Fruit fly (Drosophila melanogaster) whole organism, embryonic: ENCODE results near the gene alphaKap4.

ENCODE experiments used
- Abd-B ChIP-seq: fragments of 200-800 bp; sonication (Bioruptor generic); optimal IDR thresholded peaks from 2 replicates; lab custom pipeline; 2018; ENCODE audit warnings: missing biosample characterization, mild to moderate bottlenecking, missing genetic modification characterization, moderate library complexity
- Adf1 ChIP-seq: fragments of 200-800 bp; sonication (Bioruptor generic); IDR thresholded peaks from 2 replicates; pipeline ENCODE4 v1.3.6; 2022; ENCODE audit warnings: missing biosample characterization, missing genetic modification characterization
- Atf6 ChIP-seq: fragments of 200-800 bp; sonication (Bioruptor generic); IDR thresholded peaks from 2 replicates; pipeline ENCODE4 v1.3.6; 2022; ENCODE audit warnings: missing biosample characterization, missing genetic modification characterization
- BtbVII ChIP-seq: fragments of 200-800 bp; sonication (Bioruptor generic); optimal IDR thresholded peaks from 3 replicates; lab custom pipeline; 2017; ENCODE audit warnings: missing biosample characterization, mild to moderate bottlenecking, missing genetic modification characterization
- CG10147 ChIP-seq: fragments of 200-800 bp; sonication (Bioruptor generic); optimal IDR thresholded peaks from 2 replicates; lab custom pipeline; 2019; ENCODE audit warnings: missing biosample characterization, mild to moderate bottlenecking, missing genetic modification characterization, moderate library complexity
- CG10543 ChIP-seq: fragments of 200-800 bp; sonication (Bioruptor generic); optimal IDR thresholded peaks from 3 replicates; lab custom pipeline; 2017; ENCODE audit warnings: missing biosample characterization, mild to moderate bottlenecking, missing genetic modification characterization, moderate library complexity
- CG11560 ChIP-seq: fragments of 200-800 bp; sonication (Bioruptor generic); IDR thresholded peaks from 3 replicates; pipeline ENCODE4 v1.3.6; 2022; ENCODE audit warnings: missing biosample characterization, missing genetic modification characterization
- CG11695 ChIP-seq: fragments of 200-800 bp; sonication (Bioruptor generic); IDR thresholded peaks from 3 replicates; pipeline ENCODE4 v1.3.6; 2022; ENCODE audit warnings: missing biosample characterization, missing genetic modification characterization
- CG1233 ChIP-seq: fragments of 200-800 bp; sonication (Bioruptor generic); optimal IDR thresholded peaks from 4 replicates; lab custom pipeline; 2018; ENCODE audit warnings: missing biosample characterization, mild to moderate bottlenecking, missing genetic modification characterization
- CG13287 ChIP-seq: fragments of 200-800 bp; sonication (Bioruptor generic); IDR thresholded peaks from 2 replicates; pipeline ENCODE4 v1.3.6; 2022; ENCODE audit warnings: missing biosample characterization, missing genetic modification characterization; ENCODE audit not compliant: partially characterized antibody
- CG13775 ChIP-seq: fragments of 200-800 bp; sonication (Bioruptor generic); optimal IDR thresholded peaks from 3 replicates; lab custom pipeline; 2017; ENCODE audit warnings: missing biosample characterization, mild to moderate bottlenecking, missing genetic modification characterization
- CG14860 ChIP-seq: fragments of 200-800 bp; sonication (Bioruptor generic); IDR thresholded peaks from 3 replicates; pipeline ENCODE4 v1.3.6; 2022; ENCODE audit warnings: missing biosample characterization, missing genetic modification characterization; ENCODE audit not compliant: partially characterized antibody
- CG17186 ChIP-seq: fragments of 200-800 bp; sonication (Bioruptor generic); optimal IDR thresholded peaks from 3 replicates; lab custom pipeline; 2017; ENCODE audit warnings: missing biosample characterization, missing genetic modification reagents, missing genetic modification characterization
- CG2712 ChIP-seq: fragments of 200-800 bp; optimal IDR thresholded peaks from 3 replicates; lab custom pipeline; 2019; ENCODE audit warnings: missing biosample characterization, mild to moderate bottlenecking, missing genetic modification characterization, moderate library complexity
- CG3163 ChIP-seq: fragments of 200-800 bp; sonication (Bioruptor generic); optimal IDR thresholded peaks from 3 replicates; lab custom pipeline; 2016; ENCODE audit warnings: missing biosample characterization, missing genetic modification characterization
- CG32532 ChIP-seq: fragments of 200-800 bp; sonication (Bioruptor generic); IDR thresholded peaks from 2 replicates; pipeline ENCODE4 v1.3.6; 2022; ENCODE audit warnings: missing biosample characterization, missing genetic modification characterization
- CG3726 ChIP-seq: fragments of 200-800 bp; sonication (Bioruptor generic); IDR thresholded peaks from 3 replicates; pipeline ENCODE4, ENCODE4 v1.3.6; 2022; ENCODE audit warnings: missing biosample characterization, missing genetic modification characterization
- CG7271 ChIP-seq: fragments of 200-800 bp; sonication (Bioruptor generic); optimal IDR thresholded peaks from 2 replicates; lab custom pipeline; 2018; ENCODE audit warnings: missing biosample characterization, mild to moderate bottlenecking, missing genetic modification characterization, moderate library complexity
- CG7357 ChIP-seq: fragments of 200-800 bp; sonication (Bioruptor generic); IDR thresholded peaks from 3 replicates; pipeline ENCODE4 v1.3.6; 2022; ENCODE audit warnings: missing biosample characterization, missing genetic modification characterization
- CG9727 ChIP-seq: fragments of 200-800 bp; sonication (Bioruptor generic); optimal IDR thresholded peaks from 3 replicates; lab custom pipeline; 2017; ENCODE audit warnings: missing biosample characterization, mild to moderate bottlenecking, missing genetic modification characterization
- Dbx ChIP-seq: fragments of 200-800 bp; sonication (Bioruptor generic); IDR thresholded peaks from 3 replicates; pipeline ENCODE4 v1.3.6; 2022; ENCODE audit warnings: missing biosample characterization, missing genetic modification characterization
- Dip3 ChIP-seq: fragments of 200-800 bp; sonication (Bioruptor generic); optimal IDR thresholded peaks from 3 replicates; lab custom pipeline; 2016; ENCODE audit warnings: missing biosample characterization, missing genetic modification characterization
- Fer1 ChIP-seq: fragments of 200-800 bp; sonication (Bioruptor generic); optimal IDR thresholded peaks from 2 replicates; lab custom pipeline; 2017; ENCODE audit warnings: missing biosample characterization, mild to moderate bottlenecking, missing genetic modification characterization
- GATAe ChIP-seq: fragments of 200-800 bp; sonication (Bioruptor generic); conservative IDR thresholded peaks from 2 replicates; pipeline ENCODE4 v1.3.6; 2022; ENCODE audit warnings: missing biosample characterization, missing genetic modification characterization
- MESR4 ChIP-seq: fragments of 200-800 bp; sonication (Bioruptor generic); optimal IDR thresholded peaks from 2 replicates; lab custom pipeline; 2018; ENCODE audit warnings: missing biosample characterization, mild to moderate bottlenecking, missing genetic modification characterization, moderate library complexity
- Med ChIP-seq: fragments of 200-800 bp; sonication (Bioruptor generic); peaks from one replicate; lab custom pipeline; 2016; ENCODE audit warnings: missing biosample characterization, missing genetic modification characterization, mild to moderate bottlenecking, inconsistent platforms, moderate library complexity
- Mes4 ChIP-seq: fragments of 200-800 bp; sonication (Bioruptor generic); optimal IDR thresholded peaks from 2 replicates; lab custom pipeline; 2016; ENCODE audit warnings: missing biosample characterization, missing genetic modification characterization
- Myb ChIP-seq: fragments of 200-800 bp; sonication (Bioruptor generic); optimal IDR thresholded peaks from 2 replicates; lab custom pipeline; 2016; ENCODE audit warnings: missing biosample characterization, missing genetic modification characterization
- NFAT ChIP-seq: fragments of 200-800 bp; sonication (Bioruptor generic); IDR thresholded peaks from 2 replicates; pipeline ENCODE4 v1.3.6; 2022; ENCODE audit warnings: missing biosample characterization, missing genetic modification characterization
- Spps ChIP-seq: fragments of 200-800 bp; sonication (Bioruptor generic); optimal IDR thresholded peaks from 2 replicates; lab custom pipeline; 2018; ENCODE audit warnings: missing biosample characterization, mild to moderate bottlenecking, missing genetic modification characterization
- cad ChIP-seq: fragments of >200 bp; optimal IDR thresholded peaks from 2 replicates; lab custom pipeline; 2017; ENCODE audit warnings: missing biosample characterization, missing genetic modification characterization
- cas ChIP-seq: fragments of 200-800 bp; sonication (Bioruptor generic); IDR thresholded peaks from 2 replicates; pipeline ENCODE4 v1.3.6; 2022; ENCODE audit warnings: missing biosample characterization, missing genetic modification characterization
- caup ChIP-seq: fragments of 200-800 bp; sonication (Bioruptor generic); optimal IDR thresholded peaks from 3 replicates; lab custom pipeline; 2017; ENCODE audit warnings: missing biosample characterization, mild to moderate bottlenecking, missing genetic modification characterization, moderate library complexity; ENCODE audit not compliant: severe bottlenecking
- chinmo ChIP-seq: fragments of 200-800 bp; sonication (Bioruptor generic); IDR thresholded peaks from 4 replicates; pipeline ENCODE4 v1.3.6; 2022; ENCODE audit warnings: missing biosample characterization, missing genetic modification characterization; ENCODE audit not compliant: partially characterized antibody
- crc ChIP-seq: fragments of 200-800 bp; sonication (Bioruptor generic); optimal IDR thresholded peaks from 2 replicates; lab custom pipeline; 2016; ENCODE audit warnings: missing biosample characterization, missing genetic modification characterization
- dm ChIP-seq: fragments of 200-800 bp; sonication (Bioruptor generic); optimal IDR thresholded peaks from 3 replicates; lab custom pipeline; 2016; ENCODE audit warnings: missing biosample characterization, missing genetic modification characterization
- fru ChIP-seq: fragments of >200 bp; optimal IDR thresholded peaks from 2 replicates; lab custom pipeline; 2017
- grn ChIP-seq: fragments of 200-800 bp; sonication (Bioruptor generic); optimal IDR thresholded peaks from 3 replicates; lab custom pipeline; 2017; ENCODE audit warnings: missing biosample characterization, missing genetic modification characterization
- h ChIP-seq: fragments of >200 bp; optimal IDR thresholded peaks from 2 replicates; lab custom pipeline; 2017
- jumu ChIP-seq: fragments of 200-800 bp; sonication (Bioruptor generic); optimal IDR thresholded peaks from 3 replicates; lab custom pipeline; 2016; ENCODE audit warnings: missing biosample characterization, missing genetic modification characterization
- lola ChIP-seq, 3 experiments: fragments of >200 bp in 2 of 3; fragments of 200-800 bp in 1 of 3; sonication (Bioruptor generic) in 1 of 3; optimal IDR thresholded peaks; 2 replicates each; lab custom pipeline; 2017 to 2019; ENCODE audit warnings: missing biosample characterization in 3 of 3, missing genetic modification characterization in 3 of 3, mild to moderate bottlenecking in 1 of 3, moderate library complexity in 1 of 3
- mam ChIP-seq: fragments of 200-800 bp; sonication (Bioruptor generic); optimal IDR thresholded peaks from 3 replicates; lab custom pipeline; 2016; ENCODE audit warnings: missing biosample characterization, missing genetic modification characterization
- nau ChIP-seq: fragments of 200-800 bp; sonication (Bioruptor generic); optimal IDR thresholded peaks from 3 replicates; lab custom pipeline; 2017; ENCODE audit warnings: missing biosample characterization, mild to moderate bottlenecking, missing genetic modification characterization, missing genetic modification reagents
- nerfin-1 ChIP-seq: fragments of 200-800 bp; sonication (Bioruptor generic); optimal IDR thresholded peaks from 3 replicates; lab custom pipeline; 2019; ENCODE audit warnings: missing biosample characterization, mild to moderate bottlenecking, missing genetic modification characterization, moderate library complexity
- nom ChIP-seq: fragments of 200-800 bp; sonication (Bioruptor generic); optimal IDR thresholded peaks from 2 replicates; lab custom pipeline; 2017; ENCODE audit warnings: missing biosample characterization, missing genetic modification characterization, mild to moderate bottlenecking, moderate library complexity, missing genetic modification reagents
- pho ChIP-seq: fragments of 200-800 bp; sonication (Bioruptor generic); optimal IDR thresholded peaks from 2 replicates; lab custom pipeline; 2016; ENCODE audit warnings: missing biosample characterization, missing genetic modification characterization
- pnt ChIP-seq: fragments of 200-800 bp; sonication (Bioruptor generic); optimal IDR thresholded peaks from 3 replicates; lab custom pipeline; 2016; ENCODE audit warnings: missing biosample characterization, missing genetic modification characterization
- stwl ChIP-seq: fragments of 200-800 bp; sonication (Bioruptor generic); optimal IDR thresholded peaks from 3 replicates; lab custom pipeline; 2018; ENCODE audit warnings: missing biosample characterization, mild to moderate bottlenecking, missing genetic modification characterization, moderate library complexity
- vfl ChIP-seq: fragments of 200-800 bp; sonication (Bioruptor generic); optimal IDR thresholded peaks from 2 replicates; lab custom pipeline; 2016; ENCODE audit warnings: missing biosample characterization, missing genetic modification characterization
- wdn ChIP-seq: fragments of 200-800 bp; sonication (Bioruptor generic); IDR thresholded peaks from 2 replicates; pipeline ENCODE4 v1.3.6; 2022; ENCODE audit warnings: missing biosample characterization, missing genetic modification characterization
- zfh2 ChIP-seq: fragments of 200-800 bp; sonication (Bioruptor generic); optimal IDR thresholded peaks from 2 replicates; lab custom pipeline; 2016; ENCODE audit warnings: missing biosample characterization, missing genetic modification characterization

alphaKap4 gene

dm6 chr3L:5989391-5990156, 21.2 kb downstream of the alphaKap4 start:
- TF ChIP-seq pnt (GFP tag; lab: Kevin White, UChicago), result no peak
- no peak for TF ChIP-seq stwl (tag; lab: Kevin White, UChicago)
- no peak for TF ChIP-seq Fer1
- TF ChIP-seq pho (GFP tag; lab: Kevin White, UChicago), result no peak
- no peak for TF ChIP-seq MESR4 (GFP tag; lab: Kevin White, UChicago)
- no peak for TF ChIP-seq Adf1
- TF ChIP-seq Myb (GFP tag; lab: Kevin White, UChicago), result no peak
- TF ChIP-seq CG9727 (GFP tag; lab: Kevin White, UChicago), result peak; percentile 12
- TF ChIP-seq Spps (tag; lab: Kevin White, UChicago), result no peak
- TF ChIP-seq CG1233 (GFP tag; lab: Kevin White, UChicago), result no peak
- no peak for TF ChIP-seq Dip3 (GFP tag; lab: Kevin White, UChicago)
- TF ChIP-seq GATAe (GFP tag; lab: Robert Waterston, UW), result no peak
- no peak for TF ChIP-seq chinmo (GFP tag; lab: Robert Waterston, UW)
- no peak for TF ChIP-seq vfl (GFP tag; lab: Kevin White, UChicago)
- peak; percentile 47 for TF ChIP-seq CG2712 (tag; lab: Kevin White, UChicago)
- no peak for TF ChIP-seq Atf6
- TF ChIP-seq mam (GFP tag; lab: Kevin White, UChicago), result no peak
- no peak for TF ChIP-seq dm (GFP tag; lab: Kevin White, UChicago)
- TF ChIP-seq CG11695, result 0 out of 3 replicates have a peak, but pooled peaks have one; percentile 5
- no peak for TF ChIP-seq fru
- no peak for TF ChIP-seq lola (GFP tag; optimal IDR thresholded peaks at IDR 0.05; lab: Kevin White, UChicago)
- TF ChIP-seq CG10147, result no peak
- TF ChIP-seq CG17186 (GFP tag; lab: Kevin White, UChicago), result no peak
- no peak for TF ChIP-seq h (lab: Kevin White, UChicago)
- no peak for TF ChIP-seq cad (GFP tag; lab: Kevin White, UChicago)
- no peak for TF ChIP-seq Mes4
- TF ChIP-seq cas, result no peak
- TF ChIP-seq nerfin-1 (tag; lab: Kevin White, UChicago), result peak; percentile 55
- no peak for TF ChIP-seq jumu (GFP tag; lab: Kevin White, UChicago)
- no peak for TF ChIP-seq Dbx (GFP tag; lab: Robert Waterston, UW)
- no peak for TF ChIP-seq NFAT
- TF ChIP-seq CG3726 (GFP tag; lab: Robert Waterston, UW), result no peak
- TF ChIP-seq CG14860 (GFP tag; lab: Robert Waterston, UW), result no peak
- no peak for TF ChIP-seq CG7271 (tag; lab: Kevin White, UChicago)
- no peak for TF ChIP-seq grn
- no peak for TF ChIP-seq CG7357 (GFP tag; lab: Robert Waterston, UW)
- no peak for TF ChIP-seq nom (GFP tag; lab: Kevin White, UChicago)
- TF ChIP-seq nau (GFP tag; lab: Kevin White, UChicago), result peak; percentile 6
- TF ChIP-seq CG32532, result no peak
- no peak for TF ChIP-seq Abd-B (GFP tag; lab: Kevin White, UChicago)
- no peak for TF ChIP-seq CG10543 (GFP tag; lab: Kevin White, UChicago)
- TF ChIP-seq CG3163 (GFP tag; lab: Kevin White, UChicago), result no peak
- TF ChIP-seq CG13287 (GFP tag; lab: Robert Waterston, UW), result no peak
- no peak for TF ChIP-seq Med (GFP tag; lab: Kevin White, UChicago)
- TF ChIP-seq BtbVII (GFP tag; lab: Kevin White, UChicago), result no peak
- TF ChIP-seq CG13775 (GFP tag; lab: Kevin White, UChicago), result no peak
- no peak for TF ChIP-seq crc
- TF ChIP-seq zfh2, result no peak
- TF ChIP-seq wdn (GFP tag; lab: Robert Waterston, UW), result no peak
- TF ChIP-seq CG11560 (tag; lab: Robert Waterston, UW), result no peak
- no peak for TF ChIP-seq caup (GFP tag; lab: Kevin White, UChicago)
